Worm (Caenorhabditis elegans) whole organism, young adult: ENCODE measurements around the gene M03F8.6.

ENCODE experiments used
- C06A6.2 ChIP-seq: fragments of 200-800 bp; sonication (Bioruptor generic); conservative IDR thresholded peaks from 2 replicates; pipeline ENCODE4 v1.3.6; 2022; ENCODE audit warnings: missing genetic modification characterization, missing compliant biosample characterization
- F57C9.4 ChIP-seq: sonication (generic microtip); optimal IDR thresholded peaks from 2 replicates; lab custom pipeline; 2017; ENCODE audit warnings: mild to moderate bottlenecking, missing genetic modification characterization, missing compliant biosample characterization
- ama-1 ChIP-seq, 3 experiments: fragments of 150-350 bp in 1 of 3; sonication (generic microtip) in 2 of 3; optimal IDR thresholded peaks; 2 replicates each; lab custom pipeline; 2014 to 2018; ENCODE audit warnings: missing biosample characterization in 2 of 3, missing genetic modification characterization in 2 of 3, missing genetic modification reagents in 2 of 3
- ceh-100 ChIP-seq: fragments of 200-800 bp; sonication (Bioruptor generic); IDR thresholded peaks from 2 replicates; pipeline ENCODE4 v1.3.6; 2022; ENCODE audit warnings: missing genetic modification reagents, missing genetic modification characterization, missing compliant biosample characterization
- nhr-120 ChIP-seq: fragments of 200-800 bp; sonication (Bioruptor generic); IDR thresholded peaks from 2 replicates; pipeline ENCODE4 v1.3.6; 2022; ENCODE audit warnings: missing genetic modification characterization, missing compliant biosample characterization
- sea-2 ChIP-seq: fragments of 200-800 bp; sonication (Bioruptor generic); IDR thresholded peaks from 2 replicates; pipeline ENCODE4 v1.3.6; 2022; ENCODE audit warnings: missing genetic modification characterization, missing compliant biosample characterization

ce11 chrV:5955627-5956026, 980 bp upstream of the M03F8.6 start:
- TF ChIP-seq ama-1 (optimal IDR thresholded peaks at IDR 0.05; lab: Kevin White, UChicago) (no peak), ama-1 (GFP tag; optimal IDR thresholded peaks at IDR 0.05; lab: Kevin White, UChicago) (no peak), ceh-100 (no peak), nhr-120 (GFP tag; lab: Robert Waterston, UW) (no peak), F57C9.4 (tag; lab: Kevin White, UChicago) (no peak), C06A6.2 (GFP tag; lab: Robert Waterston, UW) (no peak), sea-2 (GFP tag; lab: Robert Waterston, UW) (no peak)
